Fruit fly (Drosophila melanogaster) S2 (cell line): Measurements from ENCODE around the gene tgy.

ENCODE experiments used
- CG8478 ChIP-seq: fragments of >200 bp; optimal IDR thresholded peaks from 2 replicates; lab custom pipeline; 2018
- CTCF ChIP-seq, 2 experiments: fragments of >200 bp; optimal IDR thresholded peaks; 2 replicates each; lab custom pipeline; 2018

DNA sequence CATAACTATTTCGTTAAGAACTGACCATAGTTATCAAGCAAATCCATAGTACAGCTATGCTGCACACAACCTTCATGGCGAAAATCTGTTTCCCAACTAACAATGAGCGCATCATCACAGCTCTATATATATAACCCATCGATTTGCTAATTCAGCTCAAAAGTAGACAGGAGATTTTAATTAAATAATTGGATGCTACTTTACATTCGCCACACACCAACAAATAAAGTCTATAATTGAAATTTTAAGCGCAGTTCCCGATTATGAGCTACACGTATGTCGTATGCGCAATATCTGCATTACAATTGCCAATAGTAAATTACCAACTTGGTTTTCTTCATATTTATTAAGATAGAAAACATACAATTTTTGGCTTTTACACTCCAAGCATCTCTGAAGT, 8.7 kb upstream of the tgy start, which contains the start of gene Obp18a:
- TF ChIP-seq CTCF (optimal IDR thresholded peaks at IDR 0.05; lab: Kevin White, UChicago) (no peak), CG8478 (lab: Kevin White, UChicago) (no peak)
